Fruit fly (Drosophila melanogaster) whole organism: ENCODE results near the gene CG33110.

Experiments used
- CG8478 ChIP-seq: fragments of >200 bp; optimal IDR thresholded peaks from 2 replicates; lab custom pipeline; 2018; ENCODE audit warnings: inconsistent platforms
- Dll ChIP-seq: fragments of >200 bp; optimal IDR thresholded peaks from 2 replicates; lab custom pipeline; 2017
- EcR ChIP-seq, 2 experiments: fragments of >200 bp; optimal IDR thresholded peaks; 2 replicates each; lab custom pipeline; 2017; ENCODE audit warnings: missing biosample characterization in 2 of 2, missing genetic modification characterization in 2 of 2, missing genetic modification reagents in 2 of 2
- pan ChIP-seq: fragments of >200 bp; optimal IDR thresholded peaks from 2 replicates; lab custom pipeline; 2017
- psq ChIP-seq: fragments of >200 bp; optimal IDR thresholded peaks from 2 replicates; lab custom pipeline; 2017
- usp ChIP-seq: fragments of >200 bp; optimal IDR thresholded peaks from 2 replicates; lab custom pipeline; 2017; ENCODE audit warnings: missing biosample characterization, missing genetic modification characterization, mixed read lengths

- TF ChIP-seq pan (lab: Kevin White, UChicago): no peak
- no peak for TF ChIP-seq psq (lab: Kevin White, UChicago)
- no peak for TF ChIP-seq Dll (lab: Kevin White, UChicago)
- no peak for TF ChIP-seq CG8478 (lab: Kevin White, UChicago)
- TF ChIP-seq EcR (GFP tag; optimal IDR thresholded peaks at IDR 0.05; lab: Kevin White, UChicago): no peak
- TF ChIP-seq usp (GFP tag; lab: Kevin White, UChicago): no peak
Measured at dm6 chr3R:22598759-22599158, 28.8 kb downstream of the CG33110 start.
